Fruit fly (Drosophila melanogaster) S2 (cell line): Measurements from ENCODE around the gene CG9636.

Experiments
- CG8478 ChIP-seq: fragments of >200 bp; optimal IDR thresholded peaks from 2 replicates; lab custom pipeline; 2018
- CTCF ChIP-seq, 2 experiments: fragments of >200 bp; optimal IDR thresholded peaks; 2 replicates each; lab custom pipeline; 2018

- TF ChIP-seq CTCF (optimal IDR thresholded peaks at IDR 0.05; lab: Kevin White, UChicago) (no peak), CG8478 (no peak)
Measured at dm6 chr3R:8239472-8240301, 3.9 kb downstream of the CG9636 start.
